Worm (Caenorhabditis elegans): ENCODE data around the gene ZK652.8.

- TF ChIP-seq ZK546.5 (tag; optimal IDR thresholded peaks at IDR 0.05) (no peak), mdl-1 (tag; optimal IDR thresholded peaks at IDR 0.05) (peak; percentile 51), pha-4 (tag; optimal IDR thresholded peaks at IDR 0.05) (peak; percentile 80), skn-1 (tag; optimal IDR thresholded peaks at IDR 0.05) (no peak), nhr-28 (tag; optimal IDR thresholded peaks at IDR 0.05) (no peak), lin-15B (tag; optimal IDR thresholded peaks at IDR 0.05) (peak; percentile 69), ama-1 (optimal IDR thresholded peaks at IDR 0.05) (peak; percentile 56), unc-62 (GFP tag; optimal IDR thresholded peaks at IDR 0.05) (no peak), aly-2 (tag; optimal IDR thresholded peaks at IDR 0.05) (no peak), lin-39 (tag; optimal IDR thresholded peaks at IDR 0.05) (peak; percentile 86), ceh-82 (tag; optimal IDR thresholded peaks at IDR 0.05) (peak; percentile 25), nhr-25 (tag; optimal IDR thresholded peaks at IDR 0.05) (peak; percentile 91), fkh-10 (GFP tag; optimal IDR thresholded peaks at IDR 0.05) (no peak)
These were observed 48.3 kb upstream of the ZK652.8 start, which contains the start of the genes ZK688.5 and fahd-1 for ce11 chrIII:7891573-7892306.

Data from whole organism, L3 larva.